Fruit fly (Drosophila melanogaster) whole organism, embryonic: ENCODE measurements around the gene CG9961.

Experiments used
- Bdp1 ChIP-seq: fragments of 200-800 bp; sonication (Bioruptor generic); optimal IDR thresholded peaks from 3 replicates; lab custom pipeline; 2016; ENCODE audit warnings: missing biosample characterization, missing genetic modification characterization
- CG1024 ChIP-seq: fragments of 200-800 bp; sonication (Bioruptor generic); IDR thresholded peaks from 2 replicates; pipeline ENCODE4 v1.3.6; 2022; ENCODE audit warnings: missing biosample characterization, missing genetic modification characterization
- CG10654 ChIP-seq: fragments of 200-800 bp; sonication (Bioruptor generic); optimal IDR thresholded peaks from 2 replicates; lab custom pipeline; 2016; ENCODE audit warnings: missing biosample characterization, missing genetic modification characterization
- CG11723 ChIP-seq: fragments of 200-800 bp; sonication (Bioruptor generic); optimal IDR thresholded peaks from 2 replicates; lab custom pipeline; 2017; ENCODE audit warnings: missing biosample characterization, mild to moderate bottlenecking, missing genetic modification characterization
- CG12155 ChIP-seq: fragments of 200-800 bp; sonication (Bioruptor generic); optimal IDR thresholded peaks from 3 replicates; lab custom pipeline; 2016; ENCODE audit warnings: missing biosample characterization, missing genetic modification characterization
- CG12236 ChIP-seq: fragments of 200-800 bp; sonication (Bioruptor generic); optimal IDR thresholded peaks from 2 replicates; lab custom pipeline; 2016; ENCODE audit warnings: missing biosample characterization, missing genetic modification characterization
- CG13296 ChIP-seq: fragments of 200-800 bp; sonication (Bioruptor generic); optimal IDR thresholded peaks from 3 replicates; lab custom pipeline; 2018; ENCODE audit warnings: missing biosample characterization, mild to moderate bottlenecking, missing genetic modification characterization
- CG13624 ChIP-seq: fragments of 200-800 bp; sonication (Bioruptor generic); optimal IDR thresholded peaks from 2 replicates; lab custom pipeline; 2016; ENCODE audit warnings: missing biosample characterization, missing genetic modification characterization
- CG14860 ChIP-seq: fragments of 200-800 bp; sonication (Bioruptor generic); IDR thresholded peaks from 3 replicates; pipeline ENCODE4 v1.3.6; 2022; ENCODE audit warnings: missing biosample characterization, missing genetic modification characterization; ENCODE audit not compliant: partially characterized antibody
- CG14965 ChIP-seq: fragments of 200-800 bp; sonication (Bioruptor generic); optimal IDR thresholded peaks from 2 replicates; lab custom pipeline; 2016; ENCODE audit warnings: missing biosample characterization, missing genetic modification characterization, borderline replicate concordance
- CG15479 ChIP-seq: fragments of 200-800 bp; sonication (Bioruptor generic); optimal IDR thresholded peaks from 3 replicates; lab custom pipeline; 2019; ENCODE audit warnings: missing biosample characterization, mild to moderate bottlenecking, missing genetic modification characterization, moderate library complexity
- CG1647 ChIP-seq: fragments of 200-800 bp; sonication (Bioruptor generic); optimal IDR thresholded peaks from 3 replicates; lab custom pipeline; 2016; ENCODE audit warnings: missing biosample characterization, missing genetic modification characterization
- CG16815 ChIP-seq: fragments of 200-800 bp; sonication (Bioruptor generic); optimal IDR thresholded peaks from 3 replicates; lab custom pipeline; 2017; ENCODE audit warnings: missing biosample characterization, mild to moderate bottlenecking, missing genetic modification characterization
- CG17328 ChIP-seq: fragments of 200-800 bp; sonication (Bioruptor generic); IDR thresholded peaks from 2 replicates; pipeline ENCODE4 v1.3.6; 2022; ENCODE audit warnings: missing biosample characterization, missing genetic modification characterization
- CG17361 ChIP-seq: fragments of 200-800 bp; sonication (Bioruptor generic); IDR thresholded peaks from 3 replicates; pipeline ENCODE4 v1.3.6; 2022; ENCODE audit warnings: missing biosample characterization, missing genetic modification characterization
- CG18764 ChIP-seq: fragments of 200-800 bp; sonication (Bioruptor generic); optimal IDR thresholded peaks from 3 replicates; lab custom pipeline; 2016; ENCODE audit warnings: missing biosample characterization, missing genetic modification characterization
- CG34422 ChIP-seq: fragments of 200-800 bp; sonication (Bioruptor generic); IDR thresholded peaks from 3 replicates; pipeline ENCODE4 v1.3.6; 2022; ENCODE audit warnings: missing biosample characterization, missing genetic modification characterization
- CG4328 ChIP-seq: fragments of 200-800 bp; sonication (Bioruptor generic); optimal IDR thresholded peaks from 3 replicates; lab custom pipeline; 2017; ENCODE audit warnings: missing biosample characterization, missing genetic modification reagents, missing genetic modification characterization
- CG6765 ChIP-seq: fragments of 200-800 bp; sonication (Bioruptor generic); optimal IDR thresholded peaks from 3 replicates; lab custom pipeline; 2017; ENCODE audit warnings: missing biosample characterization, mild to moderate bottlenecking, missing genetic modification characterization
- CG8359 ChIP-seq: fragments of 200-800 bp; sonication (Bioruptor generic); optimal IDR thresholded peaks from 2 replicates; lab custom pipeline; 2017; ENCODE audit warnings: missing biosample characterization, mild to moderate bottlenecking, missing genetic modification characterization, borderline replicate concordance
- CG8388 ChIP-seq: fragments of 200-800 bp; sonication (Bioruptor generic); optimal IDR thresholded peaks from 2 replicates; lab custom pipeline; 2019; ENCODE audit warnings: missing biosample characterization, mild to moderate bottlenecking, missing genetic modification characterization, moderate library complexity
- CoRest ChIP-seq: fragments of 200-800 bp; sonication (Bioruptor generic); optimal IDR thresholded peaks from 3 replicates; lab custom pipeline; 2018; ENCODE audit warnings: missing biosample characterization, mild to moderate bottlenecking, missing genetic modification characterization, moderate library complexity
- D ChIP-seq, 2 experiments: fragments of 200-800 bp in 1 of 2; fragments of >200 bp in 1 of 2; sonication (Bioruptor generic) in 1 of 2; optimal IDR thresholded peaks; 2 replicates in 1 of 2; 3 replicates in 1 of 2; lab custom pipeline; 2017; ENCODE audit warnings: mild to moderate bottlenecking in 1 of 2, missing biosample characterization in 1 of 2, missing genetic modification characterization in 1 of 2, missing genetic modification reagents in 1 of 2
- Dbx ChIP-seq: fragments of 200-800 bp; sonication (Bioruptor generic); IDR thresholded peaks from 3 replicates; pipeline ENCODE4 v1.3.6; 2022; ENCODE audit warnings: missing biosample characterization, missing genetic modification characterization
- Dp ChIP-seq: fragments of 200-800 bp; sonication (Bioruptor generic); optimal IDR thresholded peaks from 2 replicates; lab custom pipeline; 2018; ENCODE audit warnings: missing biosample characterization, mild to moderate bottlenecking, missing genetic modification characterization, moderate library complexity
- Hand ChIP-seq: fragments of 200-800 bp; sonication (Bioruptor generic); optimal IDR thresholded peaks from 2 replicates; lab custom pipeline; 2017; ENCODE audit warnings: mild to moderate bottlenecking, missing biosample characterization, missing genetic modification reagents, missing genetic modification characterization
- Lim3 ChIP-seq: fragments of 200-800 bp; sonication (Bioruptor generic); IDR thresholded peaks from 2 replicates; pipeline ENCODE4 v1.3.6; 2022; ENCODE audit warnings: missing biosample characterization, missing genetic modification characterization
- MTF-1 ChIP-seq: fragments of 200-800 bp; sonication (Bioruptor generic); optimal IDR thresholded peaks from 2 replicates; lab custom pipeline; 2018; ENCODE audit warnings: missing biosample characterization, mild to moderate bottlenecking, missing genetic modification characterization, borderline replicate concordance
- Mes4 ChIP-seq: fragments of 200-800 bp; sonication (Bioruptor generic); optimal IDR thresholded peaks from 2 replicates; lab custom pipeline; 2016; ENCODE audit warnings: missing biosample characterization, missing genetic modification characterization
- NC2β ChIP-seq: fragments of 200-800 bp; sonication (Bioruptor generic); optimal IDR thresholded peaks from 2 replicates; lab custom pipeline; 2016; ENCODE audit warnings: missing biosample characterization, missing genetic modification characterization
- Rfx ChIP-seq: fragments of 200-800 bp; sonication (Bioruptor generic); IDR thresholded peaks from 2 replicates; pipeline ENCODE4 v1.3.6; 2022; ENCODE audit warnings: missing biosample characterization, missing genetic modification characterization
- Sin3A ChIP-seq: fragments of >200 bp; optimal IDR thresholded peaks from 2 replicates; lab custom pipeline; 2018
- Xbp1 ChIP-seq: fragments of 200-800 bp; sonication (Bioruptor generic); optimal IDR thresholded peaks from 3 replicates; lab custom pipeline; 2016; ENCODE audit warnings: missing biosample characterization, mild to moderate bottlenecking, missing genetic modification characterization
- ac ChIP-seq: fragments of 200-800 bp; sonication (Bioruptor generic); optimal IDR thresholded peaks from 3 replicates; lab custom pipeline; 2017; ENCODE audit warnings: missing biosample characterization, mild to moderate bottlenecking, missing genetic modification characterization
- az2 ChIP-seq: fragments of 200-800 bp; sonication (Bioruptor generic); optimal IDR thresholded peaks from 3 replicates; lab custom pipeline; 2016; ENCODE audit warnings: missing biosample characterization, missing genetic modification characterization
- dati ChIP-seq: fragments of 200-800 bp; sonication (Bioruptor generic); IDR thresholded peaks from 2 replicates; pipeline ENCODE4 v1.3.6; 2022; ENCODE audit warnings: missing biosample characterization, missing genetic modification characterization
- dpn ChIP-seq, 2 experiments: fragments of 200-800 bp; sonication (Bioruptor generic); optimal IDR thresholded peaks; 3 replicates each; lab custom pipeline; 2016; ENCODE audit warnings: missing biosample characterization in 2 of 2, missing genetic modification characterization in 2 of 2
- ems ChIP-seq: fragments of 200-800 bp; sonication (Bioruptor generic); optimal IDR thresholded peaks from 3 replicates; lab custom pipeline; 2016; ENCODE audit warnings: missing biosample characterization, missing genetic modification characterization
- insv ChIP-seq, 2 experiments: fragments of 200-800 bp; sonication (Bioruptor generic); optimal IDR thresholded peaks; 3 replicates each; lab custom pipeline; 2016 to 2018; ENCODE audit warnings: missing biosample characterization in 2 of 2, missing genetic modification characterization in 2 of 2
- kni ChIP-seq: fragments of 200-800 bp; sonication (Bioruptor generic); optimal IDR thresholded peaks from 3 replicates; lab custom pipeline; 2017; ENCODE audit warnings: mild to moderate bottlenecking, missing biosample characterization, missing genetic modification reagents, missing genetic modification characterization
- mld ChIP-seq: fragments of 200-800 bp; sonication (Bioruptor generic); IDR thresholded peaks from 3 replicates; pipeline ENCODE4 v1.3.6; 2022; ENCODE audit warnings: missing biosample characterization, missing genetic modification characterization; ENCODE audit not compliant: partially characterized antibody
- row ChIP-seq: fragments of 200-800 bp; sonication (Bioruptor generic); IDR thresholded peaks from 3 replicates; pipeline ENCODE4 v1.3.6; 2022; ENCODE audit warnings: missing biosample characterization, missing genetic modification characterization
- scrt ChIP-seq: fragments of 200-800 bp; sonication (Bioruptor generic); optimal IDR thresholded peaks from 2 replicates; lab custom pipeline; 2018; ENCODE audit warnings: missing biosample characterization, mild to moderate bottlenecking, missing genetic modification characterization, moderate library complexity
- sens ChIP-seq: fragments of 200-800 bp; sonication (Bioruptor generic); peaks from one replicate; lab custom pipeline; 2016; ENCODE audit warnings: missing biosample characterization, missing genetic modification characterization
- stwl ChIP-seq: fragments of 200-800 bp; sonication (Bioruptor generic); optimal IDR thresholded peaks from 3 replicates; lab custom pipeline; 2018; ENCODE audit warnings: missing biosample characterization, mild to moderate bottlenecking, missing genetic modification characterization, moderate library complexity
- twi ChIP-seq: fragments of 200-800 bp; optimal IDR thresholded peaks from 2 replicates; lab custom pipeline; 2019; ENCODE audit warnings: missing biosample characterization, mild to moderate bottlenecking, missing genetic modification characterization, moderate library complexity
- tx ChIP-seq: fragments of 200-800 bp; sonication (Bioruptor generic); optimal IDR thresholded peaks from 2 replicates; lab custom pipeline; 2016; ENCODE audit warnings: missing biosample characterization, missing genetic modification characterization
- unpg ChIP-seq: fragments of 200-800 bp; sonication (Bioruptor generic); optimal IDR thresholded peaks from 3 replicates; lab custom pipeline; 2018; ENCODE audit warnings: missing biosample characterization, mild to moderate bottlenecking, missing genetic modification characterization, moderate library complexity
- vfl ChIP-seq: fragments of 200-800 bp; sonication (Bioruptor generic); optimal IDR thresholded peaks from 2 replicates; lab custom pipeline; 2016; ENCODE audit warnings: missing biosample characterization, missing genetic modification characterization

CG9961 gene

DNA sequence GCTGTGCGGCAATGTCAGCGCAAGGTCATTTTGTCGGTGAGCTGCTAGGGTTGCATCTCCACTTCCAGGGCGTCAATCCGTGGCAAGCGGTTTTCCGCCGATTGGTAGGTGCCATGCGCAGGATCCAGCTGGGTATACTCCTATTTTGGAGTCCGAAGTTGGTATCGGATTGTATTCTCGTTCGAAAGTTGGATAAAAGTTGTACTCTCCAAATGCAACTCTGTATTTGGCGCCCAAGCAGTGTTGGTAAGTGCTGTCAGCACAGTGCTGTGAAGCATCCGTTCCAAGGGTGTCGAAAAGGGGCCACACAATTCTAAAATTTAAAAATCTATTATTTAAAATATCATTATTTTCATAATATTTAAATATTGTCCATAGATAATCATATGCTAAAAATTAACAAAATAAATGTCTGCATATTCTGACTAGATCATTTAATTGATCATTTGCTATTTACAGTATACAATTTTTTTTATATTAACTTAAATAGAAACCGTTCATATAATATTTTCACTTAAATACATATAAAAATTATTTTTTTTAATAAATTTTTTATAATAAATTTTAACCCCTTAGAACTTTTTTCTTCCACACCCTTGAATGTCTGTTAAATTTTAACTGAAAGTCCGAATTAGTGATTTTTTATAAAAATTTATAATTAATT lies 3.9 kb upstream of the CG9961 start (continued):
- TF ChIP-seq ems (GFP tag; lab: Kevin White, UChicago) (peak; percentile 81), CG13624 (GFP tag; lab: Kevin White, UChicago) (peak; percentile 83), Rfx (GFP tag; lab: Robert Waterston, UW) (peak; percentile 95), CG14965 (no peak), CG16815 (GFP tag; lab: Kevin White, UChicago) (peak; percentile 76), Dbx (GFP tag; lab: Robert Waterston, UW) (peak; percentile 94), stwl (peak; percentile 94), CG15479 (GFP tag; lab: Kevin White, UChicago) (no peak), vfl (GFP tag; lab: Kevin White, UChicago) (peak; percentile 83), Xbp1 (GFP tag; lab: Kevin White, UChicago) (peak; percentile 92), CG4328 (GFP tag; lab: Kevin White, UChicago) (peak; percentile 83), twi (tag; lab: Kevin White, UChicago) (peak; percentile 81), unpg (GFP tag; lab: Kevin White, UChicago) (peak; percentile 81), CG18764 (GFP tag; lab: Kevin White, UChicago) (peak; percentile 79), Bdp1 (GFP tag; lab: Kevin White, UChicago) (peak; percentile 74), MTF-1 (GFP tag; lab: Kevin White, UChicago) (peak; percentile 64), D (optimal IDR thresholded peaks at IDR 0.05; lab: Kevin White, UChicago) (no peak), D (GFP tag; optimal IDR thresholded peaks at IDR 0.05; lab: Kevin White, UChicago) (peak; percentile 61), CG12236 (GFP tag; lab: Kevin White, UChicago) (peak; percentile 33), CG10654 (GFP tag; lab: Kevin White, UChicago) (peak; percentile 87), CG6765 (GFP tag; lab: Kevin White, UChicago) (peak; percentile 85), CG14860 (GFP tag; lab: Robert Waterston, UW) (no peak), CG8359 (GFP tag; lab: Kevin White, UChicago) (no peak), Sin3A (lab: Kevin White, UChicago) (peak; percentile 66), mld (GFP tag; lab: Robert Waterston, UW) (no peak), CG34422 (GFP tag; lab: Robert Waterston, UW) (peak; percentile 89), insv (GFP tag; optimal IDR thresholded peaks at IDR 0.05; lab: Kevin White, UChicago) (peak in 1 of 2 experiments; percentile 67), CG1024 (GFP tag; lab: Robert Waterston, UW) (peak; percentile 68), Lim3 (GFP tag; lab: Robert Waterston, UW) (no peak), dati (GFP tag; lab: Robert Waterston, UW) (no peak), ac (GFP tag; lab: Kevin White, UChicago) (no peak), CG17328 (GFP tag; lab: Robert Waterston, UW) (peak; percentile 72), CG13296 (peak; percentile 89), CG12155 (peak; percentile 90), CG17361 (GFP tag; lab: Robert Waterston, UW) (no peak; the same call in 2 of the 3 replicates), NC2β (GFP tag; lab: Kevin White, UChicago) (peak; percentile 80), row (peak; percentile 94), Hand (GFP tag; lab: Kevin White, UChicago) (peak; percentile 67), kni (GFP tag; lab: Kevin White, UChicago) (peak; percentile 55), Dp (GFP tag; lab: Kevin White, UChicago) (peak; percentile 84), CG11723 (GFP tag; lab: Kevin White, UChicago) (peak; percentile 71), sens (GFP tag; lab: Kevin White, UChicago) (peak; percentile 91), az2 (peak; percentile 86), CG8388 (GFP tag; lab: Kevin White, UChicago) (peak; percentile 87), dpn (GFP tag; optimal IDR thresholded peaks at IDR 0.05; lab: Kevin White, UChicago) (peak; percentile 86 to 89), CoRest (tag; lab: Kevin White, UChicago) (peak; percentile 94), Mes4 (GFP tag; lab: Kevin White, UChicago) (peak; percentile 66), tx (GFP tag; lab: Kevin White, UChicago) (peak; percentile 70), scrt (GFP tag; lab: Kevin White, UChicago) (no peak), CG1647 (GFP tag; lab: Kevin White, UChicago) (peak; percentile 74)
